Worm (Caenorhabditis elegans) whole organism, late embryonic: ENCODE data around the gene fbxb-3.

Experiments used
- T23F11.4 ChIP-seq: fragments of 200-800 bp; sonication (Bioruptor generic); optimal IDR thresholded peaks from 2 replicates; lab custom pipeline; 2018; ENCODE audit warnings: mild to moderate bottlenecking, missing genetic modification characterization, missing compliant biosample characterization
- Y22D7AL.16 ChIP-seq: sonication (generic microtip); optimal IDR thresholded peaks from 2 replicates; lab custom pipeline; 2016; ENCODE audit warnings: missing genetic modification characterization, missing compliant biosample characterization
- ceh-18 ChIP-seq: sonication (generic microtip); optimal IDR thresholded peaks from 2 replicates; lab custom pipeline; 2016; ENCODE audit warnings: missing genetic modification characterization, missing compliant biosample characterization
- ceh-6 ChIP-seq: fragments of 200-800 bp; sonication (Bioruptor generic); optimal IDR thresholded peaks from 2 replicates; lab custom pipeline; 2018; ENCODE audit warnings: mild to moderate bottlenecking, missing genetic modification characterization, missing compliant biosample characterization
- ets-4 ChIP-seq: sonication (generic microtip); optimal IDR thresholded peaks from 2 replicates; lab custom pipeline; 2016; ENCODE audit warnings: missing genetic modification characterization, missing compliant biosample characterization
- fkh-10 ChIP-seq: fragments of 150-350 bp; optimal IDR thresholded peaks from 2 replicates; lab custom pipeline; 2014; ENCODE audit warnings: missing biosample characterization, missing genetic modification reagents, missing genetic modification characterization
- nhr-11 ChIP-seq: fragments of 150-350 bp; optimal IDR thresholded peaks from 2 replicates; lab custom pipeline; 2014; ENCODE audit warnings: missing biosample characterization, missing genetic modification characterization
- odd-2 ChIP-seq: sonication (generic microtip); optimal IDR thresholded peaks from 2 replicates; lab custom pipeline; 2017; ENCODE audit warnings: antibody characterized with exemption, mild to moderate bottlenecking, missing genetic modification characterization, missing compliant biosample characterization
- pag-3 ChIP-seq: sonication (generic microtip); optimal IDR thresholded peaks from 2 replicates; lab custom pipeline; 2016; ENCODE audit warnings: missing compliant biosample characterization, missing genetic modification characterization, borderline replicate concordance
- pha-4 ChIP-seq: fragments of 150-350 bp; optimal IDR thresholded peaks from 2 replicates; lab custom pipeline; 2018; ENCODE audit warnings: missing biosample characterization, missing genetic modification reagents, missing genetic modification characterization
- pqm-1 ChIP-seq: sonication (generic microtip); optimal IDR thresholded peaks from 2 replicates; lab custom pipeline; 2016; ENCODE audit warnings: missing genetic modification characterization, missing compliant biosample characterization
- rnt-1 ChIP-seq: sonication (generic microtip); optimal IDR thresholded peaks from 2 replicates; lab custom pipeline; 2016; ENCODE audit warnings: missing genetic modification characterization, missing compliant biosample characterization
- sox-2 ChIP-seq: fragments of 200-800 bp; sonication (Bioruptor generic); IDR thresholded peaks from 2 replicates; pipeline ENCODE4 v1.3.6; 2022; ENCODE audit warnings: missing genetic modification reagents, missing genetic modification characterization, missing compliant biosample characterization

DNA sequence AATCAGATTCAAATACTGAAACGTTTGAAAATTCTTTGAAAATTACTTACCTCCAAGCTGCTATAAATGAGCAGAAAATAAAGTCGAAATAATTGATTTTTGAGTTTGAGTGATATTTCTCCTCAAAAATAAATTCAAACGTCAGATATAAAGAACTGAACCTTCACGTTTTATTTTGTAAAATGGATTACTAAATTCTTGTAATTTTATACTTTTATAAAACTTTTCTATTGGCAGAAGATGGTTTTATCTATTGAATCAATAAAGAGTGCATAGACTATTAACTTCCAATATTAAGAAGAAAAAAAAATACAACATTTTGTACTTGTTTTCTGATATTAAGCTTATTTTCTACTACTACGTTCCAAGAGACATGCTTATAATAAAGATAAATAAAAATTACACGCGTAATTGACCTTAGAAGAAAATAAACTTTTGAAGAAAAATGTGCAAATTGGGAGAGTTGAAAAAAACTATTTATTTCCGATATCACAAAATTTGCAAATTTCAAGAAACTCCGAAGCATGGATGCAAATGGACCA lies 9.1 kb downstream of the fbxb-3 start, which contains the start of the genes F38H4.6 and F38H4.4:
- TF ChIP-seq ceh-6 (GFP tag; lab: Kevin White, UChicago) (no peak), Y22D7AL.16 (tag; lab: Kevin White, UChicago) (no peak), ets-4 (tag; lab: Kevin White, UChicago) (no peak), sox-2 (GFP tag; lab: Robert Waterston, UW) (no peak), rnt-1 (tag; lab: Kevin White, UChicago) (no peak), pqm-1 (no peak), pha-4 (tag; lab: Kevin White, UChicago) (no peak), nhr-11 (no peak), odd-2 (tag; lab: Kevin White, UChicago) (no peak), ceh-18 (tag; lab: Kevin White, UChicago) (no peak), fkh-10 (GFP tag; lab: Kevin White, UChicago) (no peak), T23F11.4 (GFP tag; lab: Kevin White, UChicago) (no peak), pag-3 (tag; lab: Kevin White, UChicago) (no peak)
